Worm (Caenorhabditis elegans) whole organism, L3 larva: ENCODE measurements around the gene F49C5.7.

Source experiments
- R02D3.7 ChIP-seq: fragments of 150-350 bp; optimal IDR thresholded peaks from 2 replicates; lab custom pipeline; 2014; ENCODE audit warnings: missing biosample characterization, missing genetic modification characterization
- ZK546.5 ChIP-seq: sonication (generic microtip); optimal IDR thresholded peaks from 2 replicates; lab custom pipeline; 2017; ENCODE audit warnings: missing biosample characterization, missing genetic modification characterization
- aly-2 ChIP-seq: fragments of 150-350 bp; optimal IDR thresholded peaks from 2 replicates; lab custom pipeline; 2014; ENCODE audit warnings: missing biosample characterization, missing genetic modification characterization
- ama-1 ChIP-seq: fragments of 150-350 bp; optimal IDR thresholded peaks from 2 replicates; lab custom pipeline; 2018
- ceh-16 ChIP-seq: sonication (generic microtip); optimal IDR thresholded peaks from 2 replicates; lab custom pipeline; 2017; ENCODE audit warnings: missing biosample characterization, missing genetic modification characterization
- ceh-82 ChIP-seq: fragments of 150-350 bp; optimal IDR thresholded peaks from 2 replicates; lab custom pipeline; 2014; ENCODE audit warnings: missing biosample characterization, missing genetic modification characterization
- ceh-9 ChIP-seq: sonication (generic microtip); optimal IDR thresholded peaks from 2 replicates; lab custom pipeline; 2018; ENCODE audit warnings: missing biosample characterization, missing genetic modification characterization
- daf-12 ChIP-seq: fragments of 150-350 bp; optimal IDR thresholded peaks from 2 replicates; lab custom pipeline; 2014; ENCODE audit warnings: missing biosample characterization, missing genetic modification reagents, missing genetic modification characterization
- elt-2 ChIP-seq: sonication (generic microtip); optimal IDR thresholded peaks from 2 replicates; lab custom pipeline; 2016; ENCODE audit warnings: missing genetic modification reagents, mild to moderate bottlenecking, missing genetic modification characterization, missing compliant biosample characterization
- elt-3 ChIP-seq, 3 experiments: fragments of 150-350 bp in 1 of 3; sonication (generic microtip) in 2 of 3; optimal IDR thresholded peaks; 2 replicates in 2 of 3; 4 replicates in 1 of 3; lab custom pipeline; 2014 to 2017; ENCODE audit warnings: missing biosample characterization in 3 of 3, missing genetic modification characterization in 3 of 3
- eor-1 ChIP-seq, 2 experiments: fragments of 150-350 bp; optimal IDR thresholded peaks; 2 replicates each; lab custom pipeline; 2014 to 2018; ENCODE audit warnings: missing biosample characterization in 2 of 2, missing genetic modification characterization in 2 of 2
- fkh-10 ChIP-seq: sonication (generic microtip); optimal IDR thresholded peaks from 2 replicates; lab custom pipeline; 2017; ENCODE audit warnings: missing biosample characterization, missing genetic modification reagents, missing genetic modification characterization
- fkh-2 ChIP-seq: fragments of 150-350 bp; optimal IDR thresholded peaks from 2 replicates; lab custom pipeline; 2014; ENCODE audit warnings: missing biosample characterization, missing genetic modification reagents, missing genetic modification characterization
- fos-1 ChIP-seq: fragments of 150-350 bp; optimal IDR thresholded peaks from 2 replicates; lab custom pipeline; 2014; ENCODE audit warnings: missing biosample characterization, missing genetic modification characterization
- hmg-11 ChIP-seq: sonication (generic microtip); optimal IDR thresholded peaks from 2 replicates; lab custom pipeline; 2016; ENCODE audit warnings: missing genetic modification characterization, missing compliant biosample characterization
- jun-1 ChIP-seq: fragments of 150-350 bp; optimal IDR thresholded peaks from 2 replicates; lab custom pipeline; 2014; ENCODE audit warnings: missing biosample characterization, missing genetic modification reagents, missing genetic modification characterization
- lin-15B ChIP-seq: fragments of 150-350 bp; optimal IDR thresholded peaks from 2 replicates; lab custom pipeline; 2014; ENCODE audit warnings: missing biosample characterization, missing genetic modification characterization
- lin-39 ChIP-seq: fragments of 150-350 bp; optimal IDR thresholded peaks from 2 replicates; lab custom pipeline; 2018; ENCODE audit warnings: missing biosample characterization, missing genetic modification reagents, missing genetic modification characterization
- lsy-12 ChIP-seq: sonication (generic microtip); optimal IDR thresholded peaks from 2 replicates; lab custom pipeline; 2016; ENCODE audit warnings: mild to moderate bottlenecking, missing genetic modification characterization, missing compliant biosample characterization
- mml-1 ChIP-seq: fragments of 150-350 bp; sonication (generic microtip); optimal IDR thresholded peaks from 3 replicates; lab custom pipeline; 2014; ENCODE audit warnings: missing biosample characterization, missing genetic modification characterization
- nfya-1 ChIP-seq: sonication (generic microtip); optimal IDR thresholded peaks from 2 replicates; lab custom pipeline; 2017; ENCODE audit warnings: missing genetic modification characterization, mild to moderate bottlenecking, missing compliant biosample characterization, antibody characterized with exemption, moderate library complexity; ENCODE audit not compliant: insufficient read depth
- nhr-11 ChIP-seq: fragments of 150-350 bp; optimal IDR thresholded peaks from 2 replicates; lab custom pipeline; 2014; ENCODE audit warnings: missing biosample characterization, missing genetic modification characterization
- nhr-12 ChIP-seq: fragments of 150-350 bp; optimal IDR thresholded peaks from 2 replicates; lab custom pipeline; 2014; ENCODE audit warnings: missing biosample characterization, missing genetic modification characterization
- nhr-237 ChIP-seq: fragments of 150-350 bp; optimal IDR thresholded peaks from 2 replicates; lab custom pipeline; 2014; ENCODE audit warnings: missing biosample characterization, missing genetic modification characterization
- nhr-28 ChIP-seq: fragments of 150-350 bp; optimal IDR thresholded peaks from 2 replicates; lab custom pipeline; 2014; ENCODE audit warnings: missing biosample characterization, missing genetic modification characterization
- nhr-43 ChIP-seq: sonication (generic microtip); optimal IDR thresholded peaks from 2 replicates; lab custom pipeline; 2016; ENCODE audit warnings: mild to moderate bottlenecking, missing genetic modification characterization, missing compliant biosample characterization; ENCODE audit not compliant: poor library complexity, severe bottlenecking
- nhr-67 ChIP-seq: fragments of 150-350 bp; optimal IDR thresholded peaks from 2 replicates; lab custom pipeline; 2014; ENCODE audit warnings: missing biosample characterization, missing genetic modification characterization
- nhr-76 ChIP-seq: fragments of 150-350 bp; sonication (generic microtip); optimal IDR thresholded peaks from 5 replicates; lab custom pipeline; 2014; ENCODE audit warnings: missing biosample characterization, missing genetic modification characterization
- nhr-77 ChIP-seq: fragments of 150-350 bp; optimal IDR thresholded peaks from 2 replicates; lab custom pipeline; 2014; ENCODE audit warnings: missing biosample characterization, missing genetic modification characterization
- pha-4 ChIP-seq: fragments of 150-350 bp; optimal IDR thresholded peaks from 2 replicates; lab custom pipeline; 2014; ENCODE audit warnings: missing biosample characterization, missing genetic modification reagents, missing genetic modification characterization
- pqm-1 ChIP-seq: fragments of 150-350 bp; optimal IDR thresholded peaks from 2 replicates; lab custom pipeline; 2017; ENCODE audit warnings: missing biosample characterization, missing genetic modification characterization, inconsistent platforms
- snpc-4 ChIP-seq: fragments of 150-350 bp; optimal IDR thresholded peaks from 2 replicates; lab custom pipeline; 2014; ENCODE audit warnings: missing biosample characterization, missing genetic modification characterization
- unc-39 ChIP-seq: sonication (generic microtip); optimal IDR thresholded peaks from 4 replicates; lab custom pipeline; 2017; ENCODE audit warnings: missing biosample characterization, missing genetic modification characterization
- unc-62 ChIP-seq: fragments of 150-350 bp; sonication (generic microtip); optimal IDR thresholded peaks from 4 replicates; lab custom pipeline; 2014; ENCODE audit warnings: missing biosample characterization, missing genetic modification reagents, missing genetic modification characterization
- zag-1 ChIP-seq: fragments of 150-350 bp; optimal IDR thresholded peaks from 2 replicates; lab custom pipeline; 2014; ENCODE audit warnings: missing biosample characterization, missing genetic modification characterization
- ztf-11 ChIP-seq: fragments of 150-350 bp; optimal IDR thresholded peaks from 2 replicates; lab custom pipeline; 2014; ENCODE audit warnings: missing biosample characterization, missing genetic modification characterization

Gene F49C5.7

ce11 chrII:12565851-12566250, at the start of gene F49C5.7:
Gene F49C5.7, plus strand, starts transcription at chrII:12566151.
- TF ChIP-seq lin-15B (tag; lab: Kevin White, UChicago), result no peak
- no peak for TF ChIP-seq mml-1 (tag; lab: Kevin White, UChicago)
- no peak for TF ChIP-seq elt-3 (tag; optimal IDR thresholded peaks at IDR 0.05; lab: Kevin White, UChicago)
- no peak for TF ChIP-seq ama-1 (lab: Kevin White, UChicago)
- TF ChIP-seq zag-1 (tag; lab: Kevin White, UChicago), result no peak
- no peak for TF ChIP-seq unc-62 (GFP tag; lab: Kevin White, UChicago)
- no peak for TF ChIP-seq fos-1 (tag; lab: Kevin White, UChicago)
- no peak for TF ChIP-seq nhr-67 (tag; lab: Kevin White, UChicago)
- no peak for TF ChIP-seq nhr-77 (tag; lab: Kevin White, UChicago)
- no peak for TF ChIP-seq eor-1 (tag; optimal IDR thresholded peaks at IDR 0.05; lab: Kevin White, UChicago)
- no peak for TF ChIP-seq jun-1 (tag; lab: Kevin White, UChicago)
- TF ChIP-seq aly-2 (tag; lab: Kevin White, UChicago), result no peak
- TF ChIP-seq nhr-43 (tag; lab: Kevin White, UChicago), result no peak
- no peak for TF ChIP-seq unc-39 (tag; lab: Kevin White, UChicago)
- TF ChIP-seq nhr-11 (tag; lab: Kevin White, UChicago), result no peak
- TF ChIP-seq ceh-16 (tag; lab: Kevin White, UChicago), result no peak

- no peak for TF ChIP-seq nhr-28 (tag; lab: Kevin White, UChicago)
- TF ChIP-seq ceh-9, result no peak
- no peak for TF ChIP-seq fos-1 (tag; lab: Kevin White, UChicago)
- TF ChIP-seq lsy-12 (tag; lab: Kevin White, UChicago), result no peak
- no peak for TF ChIP-seq unc-62 (GFP tag; lab: Kevin White, UChicago)
- no peak for TF ChIP-seq nhr-12 (tag; lab: Kevin White, UChicago)
- no peak for TF ChIP-seq elt-3 (tag; optimal IDR thresholded peaks at IDR 0.05; lab: Kevin White, UChicago)
- no peak for TF ChIP-seq snpc-4 (tag; lab: Kevin White, UChicago)
- TF ChIP-seq ZK546.5 (tag; lab: Kevin White, UChicago), result no peak
- no peak for TF ChIP-seq ceh-16 (tag; lab: Kevin White, UChicago)
- no peak for TF ChIP-seq ceh-82 (tag; lab: Kevin White, UChicago)
- no peak for TF ChIP-seq pqm-1 (tag; lab: Kevin White, UChicago)
- no peak for TF ChIP-seq nhr-76 (tag; lab: Kevin White, UChicago)
- no peak for TF ChIP-seq R02D3.7 (tag; lab: Kevin White, UChicago)
Measured at ce11 chrII:12516313-12516712, 49.6 kb upstream of the F49C5.7 start, which contains the start of gene srh-61. Gene srh-61, minus strand, starts transcription at chrII:12516413.

ce11 chrII:12518008-12518407, 47.9 kb upstream of the F49C5.7 start:
- TF ChIP-seq jun-1 (tag; lab: Kevin White, UChicago) (no peak), elt-2 (tag; lab: Kevin White, UChicago) (peak; percentile 12), pqm-1 (tag; lab: Kevin White, UChicago) (peak; percentile 28), fkh-2 (tag; lab: Kevin White, UChicago) (no peak)

- peak; percentile 25 for TF ChIP-seq nfya-1
- peak; percentile 99 for TF ChIP-seq elt-2 (tag; lab: Kevin White, UChicago)
- TF ChIP-seq nhr-12 (tag; lab: Kevin White, UChicago), result no peak
- TF ChIP-seq fkh-10 (GFP tag; lab: Kevin White, UChicago), result no peak
- no peak for TF ChIP-seq jun-1 (tag; lab: Kevin White, UChicago)
- TF ChIP-seq pqm-1 (tag; lab: Kevin White, UChicago), result peak; percentile 89
- TF ChIP-seq pha-4 (tag; lab: Kevin White, UChicago), result no peak
Measured at ce11 chrII:12518809-12519344, 47.1 kb upstream of the F49C5.7 start, which contains the start of gene srh-70. Gene srh-70, minus strand, starts transcription at chrII:12518859.

ce11 chrII:12519616-12520015, 46.3 kb upstream of the F49C5.7 start, which contains the start of gene ceh-99:
Gene ceh-99, plus strand, starts transcription at chrII:12519981.
- TF ChIP-seq zag-1 (tag; lab: Kevin White, UChicago) (no peak), nhr-237 (tag; lab: Kevin White, UChicago) (no peak), daf-12 (no peak), jun-1 (tag; lab: Kevin White, UChicago) (no peak), aly-2 (tag; lab: Kevin White, UChicago) (no peak), nhr-12 (tag; lab: Kevin White, UChicago) (no peak), fkh-10 (GFP tag; lab: Kevin White, UChicago) (no peak), elt-2 (tag; lab: Kevin White, UChicago) (no peak), ceh-16 (tag; lab: Kevin White, UChicago) (no peak), ztf-11 (tag; lab: Kevin White, UChicago) (no peak), fkh-2 (tag; lab: Kevin White, UChicago) (no peak), unc-39 (tag; lab: Kevin White, UChicago) (no peak), R02D3.7 (tag; lab: Kevin White, UChicago) (no peak), ZK546.5 (tag; lab: Kevin White, UChicago) (no peak), lin-39 (tag; lab: Kevin White, UChicago) (no peak), nhr-28 (tag; lab: Kevin White, UChicago) (no peak), hmg-11 (no peak), lsy-12 (tag; lab: Kevin White, UChicago) (no peak)
- TF ChIP-seq, all 47 proteins: peak for 0
